Worm (Caenorhabditis elegans) whole organism, early embryonic: ENCODE results near the gene srx-39.

Experiments used
- B0310.2 ChIP-seq: sonication (generic microtip); optimal IDR thresholded peaks from 2 replicates; lab custom pipeline; 2016; ENCODE audit warnings: mild to moderate bottlenecking, missing genetic modification characterization, missing compliant biosample characterization
- F13C5.2 ChIP-seq: sonication (generic microtip); optimal IDR thresholded peaks from 2 replicates; lab custom pipeline; 2017; ENCODE audit warnings: mild to moderate bottlenecking, missing genetic modification characterization, inconsistent platforms, missing compliant biosample characterization
- aly-1 ChIP-seq: sonication (generic microtip); optimal IDR thresholded peaks from 2 replicates; lab custom pipeline; 2016; ENCODE audit warnings: missing genetic modification characterization, missing compliant biosample characterization
- ama-1 ChIP-seq: fragments of 150-350 bp; optimal IDR thresholded peaks from 2 replicates; lab custom pipeline; 2014
- ceh-13 ChIP-seq: fragments of 200-800 bp; sonication (Bioruptor generic); optimal IDR thresholded peaks from 2 replicates; lab custom pipeline; 2018; ENCODE audit warnings: mild to moderate bottlenecking, missing genetic modification characterization, missing compliant biosample characterization
- ceh-36 ChIP-seq: sonication (generic microtip); optimal IDR thresholded peaks from 2 replicates; lab custom pipeline; 2016; ENCODE audit warnings: missing genetic modification characterization, inconsistent platforms, missing compliant biosample characterization
- ets-7 ChIP-seq: sonication (generic microtip); optimal IDR thresholded peaks from 2 replicates; lab custom pipeline; 2016; ENCODE audit warnings: missing genotype, missing genetic modification characterization, missing compliant biosample characterization
- flt-1 ChIP-seq: fragments of 200-800 bp; sonication (Bioruptor generic); IDR thresholded peaks from 2 replicates; pipeline ENCODE4 v1.3.6; 2022; ENCODE audit warnings: missing genetic modification characterization, missing compliant biosample characterization
- hmbx-1 ChIP-seq: sonication (generic microtip); optimal IDR thresholded peaks from 2 replicates; lab custom pipeline; 2016; ENCODE audit warnings: mild to moderate bottlenecking, missing genetic modification characterization, missing compliant biosample characterization
- hmg-4 ChIP-seq: fragments of 200-800 bp; sonication (Bioruptor generic); optimal IDR thresholded peaks from 2 replicates; lab custom pipeline; 2018; ENCODE audit warnings: mild to moderate bottlenecking, missing genetic modification characterization, missing compliant biosample characterization
- hnd-1 ChIP-seq: sonication (generic microtip); optimal IDR thresholded peaks from 2 replicates; lab custom pipeline; 2016; ENCODE audit warnings: missing genetic modification characterization, missing compliant biosample characterization
- pes-1 ChIP-seq: fragments of 200-800 bp; sonication (Bioruptor generic); IDR thresholded peaks from 2 replicates; pipeline ENCODE4 v1.3.6; 2022; ENCODE audit warnings: missing genetic modification reagents, missing genetic modification characterization, missing compliant biosample characterization
- scrt-1 ChIP-seq: fragments of 200-800 bp; sonication (Bioruptor generic); IDR thresholded peaks from 2 replicates; pipeline ENCODE4 v1.3.6; 2022; ENCODE audit warnings: missing genetic modification characterization, missing compliant biosample characterization
- sea-1 ChIP-seq: fragments of 200-800 bp; sonication (Bioruptor generic); conservative IDR thresholded peaks from 2 replicates; pipeline ENCODE4 v1.3.6; 2022; ENCODE audit warnings: missing genetic modification characterization, missing compliant biosample characterization
- tbx-11 ChIP-seq: fragments of 200-800 bp; sonication (Bioruptor generic); IDR thresholded peaks from 2 replicates; pipeline ENCODE4 v1.3.6; 2022; ENCODE audit warnings: missing genetic modification characterization, missing compliant biosample characterization
- tbx-37 ChIP-seq: fragments of 200-800 bp; sonication (Bioruptor generic); conservative IDR thresholded peaks from 2 replicates; pipeline ENCODE4 v1.3.6; 2022; ENCODE audit warnings: missing genetic modification reagents, missing genetic modification characterization, missing compliant biosample characterization
- tra-4 ChIP-seq: sonication (generic microtip); optimal IDR thresholded peaks from 2 replicates; lab custom pipeline; 2017; ENCODE audit warnings: missing genetic modification characterization, missing compliant biosample characterization

The srx-39 gene

DNA sequence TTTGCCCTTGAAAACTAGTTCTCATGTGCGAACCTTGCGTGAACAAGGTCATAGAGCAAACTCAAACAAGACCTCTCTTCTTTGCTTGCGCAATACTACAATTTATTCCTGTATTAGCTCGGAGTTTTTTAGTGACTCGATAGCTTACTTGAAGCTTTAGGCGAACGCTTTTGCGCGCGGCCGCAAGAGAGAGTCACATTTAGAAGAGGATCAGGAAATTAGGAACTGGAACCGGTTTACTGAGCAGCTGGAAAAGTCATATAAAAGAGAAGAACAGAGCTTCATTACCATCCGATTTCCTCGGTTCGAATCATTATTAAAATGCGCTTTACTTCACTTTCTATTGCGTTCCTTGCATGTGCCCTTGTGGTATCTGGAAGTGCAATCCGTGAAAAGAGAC is 742 bp upstream of the srx-39 start, which contains the start of gene abu-15:
Gene abu-15 (plus strand): TSS at position 301 of the 400 bp plus-strand sequence.
- TF ChIP-seq hmbx-1 (tag; lab: Kevin White, UChicago) = no peak
- TF ChIP-seq ceh-13 (GFP tag; lab: Kevin White, UChicago) = no peak
- no peak for TF ChIP-seq F13C5.2 (tag; lab: Kevin White, UChicago)
- no peak for TF ChIP-seq tbx-11
- TF ChIP-seq hmg-4 (GFP tag; lab: Kevin White, UChicago) = no peak
- TF ChIP-seq hnd-1 (tag; lab: Kevin White, UChicago) = no peak
- TF ChIP-seq ama-1 (lab: Kevin White, UChicago) = no peak
- TF ChIP-seq scrt-1 (GFP tag; lab: Robert Waterston, UW) = no peak
- no peak for TF ChIP-seq tra-4 (tag; lab: Kevin White, UChicago)
- TF ChIP-seq tbx-37 (GFP tag; lab: Robert Waterston, UW) = no peak
- TF ChIP-seq aly-1 (tag; lab: Kevin White, UChicago) = no peak
- TF ChIP-seq B0310.2 (tag; lab: Kevin White, UChicago) = no peak
- TF ChIP-seq flt-1 = no peak
- TF ChIP-seq pes-1 (GFP tag; lab: Robert Waterston, UW) = no peak

DNA sequence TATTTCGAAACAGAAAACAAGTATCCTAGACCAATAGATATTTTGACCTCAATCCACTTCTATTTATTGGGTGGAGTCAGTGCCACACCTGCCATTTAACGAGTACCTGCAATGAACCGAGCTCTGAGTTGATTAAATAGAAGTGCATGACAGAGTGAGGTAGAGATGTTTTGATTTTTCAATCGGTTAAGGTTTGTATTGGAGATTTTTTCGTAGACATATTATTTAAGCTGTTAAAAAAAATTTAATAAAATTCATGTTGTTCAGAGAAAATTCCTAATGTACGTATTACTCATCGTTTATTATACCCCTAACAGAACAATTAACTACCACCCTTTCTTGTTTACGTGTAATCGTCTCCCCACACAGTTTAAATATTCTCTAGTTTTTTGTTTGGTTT is 2.0 kb downstream of the srx-39 start, which contains the start of gene srx-38:
Gene srx-38 (minus strand): TSS at position 101 of the 400 bp plus-strand sequence.
- TF ChIP-seq aly-1 (tag; lab: Kevin White, UChicago) (no peak), sea-1 (no peak), pes-1 (GFP tag; lab: Robert Waterston, UW) (no peak), flt-1 (no peak), F13C5.2 (tag; lab: Kevin White, UChicago) (no peak), ama-1 (lab: Kevin White, UChicago) (no peak), B0310.2 (tag; lab: Kevin White, UChicago) (no peak), scrt-1 (GFP tag; lab: Robert Waterston, UW) (no peak), hnd-1 (tag; lab: Kevin White, UChicago) (no peak), ets-7 (tag; lab: Kevin White, UChicago) (no peak), hmbx-1 (tag; lab: Kevin White, UChicago) (no peak)

DNA sequence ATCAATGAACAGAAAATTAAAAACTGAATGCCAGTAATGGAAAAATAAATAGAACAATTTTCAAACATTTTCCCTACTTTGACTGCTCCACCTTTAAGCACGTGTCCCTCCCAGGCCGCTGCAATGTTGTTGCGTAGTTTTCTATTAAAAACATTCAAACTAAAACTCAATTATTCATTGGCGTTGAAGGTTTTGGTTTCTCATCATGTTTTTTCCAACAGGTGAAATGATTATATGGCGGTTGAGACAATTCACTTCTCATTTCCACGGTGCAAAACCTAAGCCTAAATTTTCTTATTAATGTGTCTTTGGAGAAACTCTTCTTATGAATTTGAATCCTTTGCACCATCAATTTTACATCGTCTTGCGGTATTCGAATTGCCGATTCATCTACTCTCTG is 6.7 kb downstream of the srx-39 start, which contains the start of gene srh-130:
Gene srh-130 (plus strand): TSS at position 301 of the 400 bp plus-strand sequence.
- TF ChIP-seq hmg-4 (GFP tag; lab: Kevin White, UChicago) (no peak), pes-1 (GFP tag; lab: Robert Waterston, UW) (no peak), flt-1 (no peak), tbx-37 (GFP tag; lab: Robert Waterston, UW) (no peak), aly-1 (tag; lab: Kevin White, UChicago) (no peak), F13C5.2 (tag; lab: Kevin White, UChicago) (no peak)

DNA sequence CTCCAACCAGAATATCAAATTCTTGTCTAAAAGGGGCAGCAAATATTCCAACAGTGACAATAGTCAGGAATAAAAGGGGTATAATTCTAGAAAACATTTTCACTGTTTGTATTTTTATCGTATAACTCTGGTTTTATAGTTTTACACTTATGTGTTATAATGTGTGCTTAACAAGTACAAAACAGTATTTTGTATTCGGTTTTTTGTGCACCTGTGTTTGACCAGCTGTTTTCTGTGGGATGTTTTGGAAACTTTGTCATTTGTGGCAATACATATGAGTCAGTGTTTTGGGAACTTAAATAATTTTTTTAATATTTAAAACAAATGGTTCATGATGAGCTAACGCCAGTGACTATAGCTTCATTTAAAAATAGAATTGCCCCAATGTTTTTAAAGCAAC is 11.2 kb downstream of the srx-39 start, which contains the start of gene F14F9.6:
Gene F14F9.6 (minus strand): TSS at position 101 of the 400 bp plus-strand sequence.
- no peak for TF ChIP-seq aly-1 (tag; lab: Kevin White, UChicago)
- TF ChIP-seq scrt-1 (GFP tag; lab: Robert Waterston, UW) = no peak
- no peak for TF ChIP-seq tbx-11
- no peak for TF ChIP-seq ets-7 (tag; lab: Kevin White, UChicago)
- TF ChIP-seq B0310.2 (tag; lab: Kevin White, UChicago) = no peak
- no peak for TF ChIP-seq flt-1
- TF ChIP-seq ceh-13 (GFP tag; lab: Kevin White, UChicago) = no peak
- no peak for TF ChIP-seq ama-1 (lab: Kevin White, UChicago)
- no peak for TF ChIP-seq hmbx-1 (tag; lab: Kevin White, UChicago)
- TF ChIP-seq hnd-1 (tag; lab: Kevin White, UChicago) = no peak
- no peak for TF ChIP-seq tbx-37 (GFP tag; lab: Robert Waterston, UW)
- TF ChIP-seq F13C5.2 (tag; lab: Kevin White, UChicago) = no peak
- TF ChIP-seq ceh-36 (tag; lab: Kevin White, UChicago) = no peak
- no peak for TF ChIP-seq tra-4 (tag; lab: Kevin White, UChicago)
- TF ChIP-seq pes-1 (GFP tag; lab: Robert Waterston, UW) = no peak
- no peak for TF ChIP-seq hmg-4 (GFP tag; lab: Kevin White, UChicago)
- no peak for TF ChIP-seq sea-1

DNA sequence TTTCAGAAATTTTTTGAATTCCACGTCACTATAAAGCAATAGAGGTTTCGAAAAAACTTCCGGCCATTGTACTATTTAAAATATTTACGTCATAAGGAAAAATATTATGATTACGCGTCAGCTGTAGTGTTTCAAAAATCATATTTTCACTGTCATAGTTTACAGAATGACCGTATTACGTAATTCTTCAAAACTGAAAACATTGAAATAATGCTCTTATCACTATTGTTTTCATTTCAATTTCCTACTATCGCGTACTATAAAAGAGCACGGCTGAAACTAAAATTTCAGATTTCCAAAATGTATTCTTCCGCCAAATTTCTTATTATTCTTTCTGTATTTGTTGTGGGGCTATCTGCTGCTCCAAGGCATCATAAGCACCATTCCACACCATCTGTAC is 13.0 kb downstream of the srx-39 start, which contains the start of gene F14F9.2:
Gene F14F9.2 (plus strand): TSS at position 301 of the 400 bp plus-strand sequence.
- TF ChIP-seq tbx-11 (no peak), aly-1 (tag; lab: Kevin White, UChicago) (no peak), scrt-1 (GFP tag; lab: Robert Waterston, UW) (no peak), ceh-36 (tag; lab: Kevin White, UChicago) (no peak), hmbx-1 (tag; lab: Kevin White, UChicago) (no peak), sea-1 (no peak), ceh-13 (GFP tag; lab: Kevin White, UChicago) (no peak), B0310.2 (tag; lab: Kevin White, UChicago) (no peak), tra-4 (tag; lab: Kevin White, UChicago) (no peak), F13C5.2 (tag; lab: Kevin White, UChicago) (no peak), hnd-1 (tag; lab: Kevin White, UChicago) (no peak), ama-1 (lab: Kevin White, UChicago) (no peak), ets-7 (tag; lab: Kevin White, UChicago) (no peak), flt-1 (no peak), hmg-4 (GFP tag; lab: Kevin White, UChicago) (no peak), tbx-37 (GFP tag; lab: Robert Waterston, UW) (no peak), pes-1 (GFP tag; lab: Robert Waterston, UW) (no peak)

DNA sequence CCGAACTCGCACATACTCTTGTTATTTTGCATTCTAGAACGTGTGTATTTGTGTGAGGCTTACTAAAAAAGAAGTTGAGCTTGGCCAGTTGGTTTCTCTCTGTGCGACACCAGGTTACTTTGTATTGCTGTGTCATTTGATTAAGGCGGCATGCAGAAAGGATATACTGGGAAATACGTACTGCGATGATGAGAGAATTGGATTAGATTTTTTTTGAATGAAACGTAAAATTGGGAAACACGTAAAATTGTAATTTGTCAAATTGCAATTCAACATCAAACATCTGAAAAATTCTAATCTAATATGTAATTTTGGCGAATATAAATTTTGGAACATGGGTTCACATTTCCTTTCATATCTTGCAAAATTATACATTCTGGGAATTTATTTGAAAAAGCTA is 13.8 kb downstream of the srx-39 start, which contains the start of gene srh-129:
Gene srh-129 (minus strand): TSS at position 101 of the 400 bp plus-strand sequence.
- TF ChIP-seq ceh-13 (GFP tag; lab: Kevin White, UChicago) (no peak), sea-1 (no peak), pes-1 (GFP tag; lab: Robert Waterston, UW) (no peak), hmg-4 (GFP tag; lab: Kevin White, UChicago) (no peak), ets-7 (tag; lab: Kevin White, UChicago) (no peak), aly-1 (tag; lab: Kevin White, UChicago) (no peak), F13C5.2 (tag; lab: Kevin White, UChicago) (no peak)

DNA sequence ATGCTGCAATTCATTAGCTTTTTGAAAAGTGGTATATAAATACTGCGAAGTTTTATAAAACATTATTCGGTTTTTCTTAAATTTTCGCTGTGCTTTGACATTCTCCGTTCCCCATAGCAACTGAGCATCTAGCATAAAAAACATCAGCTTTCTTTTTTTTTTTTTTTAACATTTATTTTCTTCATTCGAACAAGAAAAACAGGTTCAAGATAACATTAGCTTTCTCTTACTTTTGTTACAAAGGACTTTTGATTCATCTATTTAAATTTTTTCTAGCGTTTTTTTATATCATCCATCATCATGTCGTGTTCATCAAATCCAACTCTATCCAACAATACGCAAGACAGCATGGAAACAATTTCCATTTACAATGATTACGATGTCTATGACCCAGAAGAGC is 19.6 kb downstream of the srx-39 start, which contains the start of gene F14F9.3:
Gene F14F9.3 (plus strand): TSS at position 301 of the 400 bp plus-strand sequence.
- no peak for TF ChIP-seq aly-1 (tag; lab: Kevin White, UChicago)
- no peak for TF ChIP-seq hnd-1 (tag; lab: Kevin White, UChicago)
- no peak for TF ChIP-seq ets-7 (tag; lab: Kevin White, UChicago)
- no peak for TF ChIP-seq ceh-13 (GFP tag; lab: Kevin White, UChicago)
- no peak for TF ChIP-seq flt-1
- TF ChIP-seq tbx-11 = no peak
- TF ChIP-seq sea-1 = no peak
- no peak for TF ChIP-seq hmg-4 (GFP tag; lab: Kevin White, UChicago)
- no peak for TF ChIP-seq B0310.2 (tag; lab: Kevin White, UChicago)
- TF ChIP-seq pes-1 (GFP tag; lab: Robert Waterston, UW) = no peak
- no peak for TF ChIP-seq ceh-36 (tag; lab: Kevin White, UChicago)
- no peak for TF ChIP-seq tbx-37 (GFP tag; lab: Robert Waterston, UW)
- no peak for TF ChIP-seq hmbx-1 (tag; lab: Kevin White, UChicago)
